Worm (Caenorhabditis elegans): ENCODE measurements around the gene F35G2.5.

ce11 chrIV:12202949-12203348, 16.5 kb upstream of the F35G2.5 start, which contains the start of gene F35G2.1:
- TF ChIP-seq blmp-1 (tag; optimal IDR thresholded peaks at IDR 0.05) (no peak), unc-62 (GFP tag; optimal IDR thresholded peaks at IDR 0.05) (no peak), tbx-8 (GFP tag; optimal IDR thresholded peaks at IDR 0.05) (no peak), lsy-2 (tag; optimal IDR thresholded peaks at IDR 0.05) (no peak), ceh-43 (GFP tag; optimal IDR thresholded peaks at IDR 0.05) (no peak), pha-4 (tag; optimal IDR thresholded peaks at IDR 0.05) (no peak), lin-13 (tag; optimal IDR thresholded peaks at IDR 0.05) (no peak), nhr-12 (tag; optimal IDR thresholded peaks at IDR 0.05) (no peak), mep-1 (tag; optimal IDR thresholded peaks at IDR 0.05) (no peak), unc-120 (tag; optimal IDR thresholded peaks at IDR 0.05; ENCODE audit: poor library complexity, severe bottlenecking) (no peak), snpc-4 (tag; optimal IDR thresholded peaks at IDR 0.05) (no peak), M03D4.4 (tag; optimal IDR thresholded peaks at IDR 0.05) (no peak)

Measured in whole organism, mixed stage, embryonic.